Worm (Caenorhabditis elegans) whole organism, young adult: ENCODE results near the gene Y49F6B.2.

Experiments used
- B0019.2 ChIP-seq: fragments of 200-800 bp; sonication (Bioruptor generic); conservative IDR thresholded peaks from 2 replicates; pipeline ENCODE4 v1.3.6; 2022; ENCODE audit warnings: missing genetic modification reagents, missing genetic modification characterization, missing compliant biosample characterization
- B0261.1 ChIP-seq: sonication (generic microtip); optimal IDR thresholded peaks from 2 replicates; lab custom pipeline; 2016; ENCODE audit warnings: mild to moderate bottlenecking, missing genetic modification characterization, moderate library complexity, missing compliant biosample characterization
- C06A6.2 ChIP-seq: fragments of 200-800 bp; sonication (Bioruptor generic); conservative IDR thresholded peaks from 2 replicates; pipeline ENCODE4 v1.3.6; 2022; ENCODE audit warnings: missing genetic modification characterization, missing compliant biosample characterization
- F37B4.10 ChIP-seq: fragments of 200-800 bp; sonication (Bioruptor generic); IDR thresholded peaks from 2 replicates; pipeline ENCODE4 v1.3.6; 2022; ENCODE audit warnings: missing genetic modification characterization, missing compliant biosample characterization
- F39B2.1 ChIP-seq: fragments of 200-800 bp; sonication (Bioruptor generic); IDR thresholded peaks from 2 replicates; pipeline ENCODE4 v1.3.6; 2022; ENCODE audit warnings: missing genetic modification reagents, missing genetic modification characterization, missing compliant biosample characterization
- F49E8.2 ChIP-seq: sonication (generic microtip); optimal IDR thresholded peaks from 3 replicates; lab custom pipeline; 2017; ENCODE audit warnings: missing genetic modification characterization, mild to moderate bottlenecking, missing compliant biosample characterization, antibody characterized with exemption, moderate library complexity; ENCODE audit not compliant: insufficient read depth
- F52B5.7 ChIP-seq: sonication (generic microtip); optimal IDR thresholded peaks from 2 replicates; lab custom pipeline; 2016; ENCODE audit warnings: mild to moderate bottlenecking, missing genetic modification characterization, missing compliant biosample characterization
- F57C9.4 ChIP-seq: sonication (generic microtip); optimal IDR thresholded peaks from 2 replicates; lab custom pipeline; 2017; ENCODE audit warnings: mild to moderate bottlenecking, missing genetic modification characterization, missing compliant biosample characterization
- T07F8.4 ChIP-seq: sonication (generic microtip); optimal IDR thresholded peaks from 2 replicates; lab custom pipeline; 2016; ENCODE audit warnings: mild to moderate bottlenecking, missing genetic modification characterization, moderate library complexity, missing compliant biosample characterization
- Y56A3A.18 ChIP-seq: fragments of 200-800 bp; sonication (Bioruptor generic); IDR thresholded peaks from 2 replicates; pipeline ENCODE4 v1.3.6; 2022; ENCODE audit warnings: missing genetic modification reagents, missing genetic modification characterization, missing compliant biosample characterization
- ZK185.1 ChIP-seq: sonication (generic microtip); optimal IDR thresholded peaks from 2 replicates; lab custom pipeline; 2016; ENCODE audit warnings: mild to moderate bottlenecking, missing genetic modification characterization, missing compliant biosample characterization; ENCODE audit not compliant: poor library complexity, severe bottlenecking
- aptf-3 ChIP-seq: fragments of 200-800 bp; sonication (Bioruptor generic); IDR thresholded peaks from 2 replicates; pipeline ENCODE4 v1.3.6; 2022; ENCODE audit warnings: missing genetic modification characterization, missing compliant biosample characterization
- ceh-27 ChIP-seq: fragments of 200-800 bp; sonication (Bioruptor generic); optimal IDR thresholded peaks from 2 replicates; lab custom pipeline; 2018; ENCODE audit warnings: mild to moderate bottlenecking, missing genetic modification characterization, moderate library complexity, missing compliant biosample characterization
- dpff-1 ChIP-seq: sonication (generic microtip); optimal IDR thresholded peaks from 2 replicates; lab custom pipeline; 2017; ENCODE audit warnings: mild to moderate bottlenecking, missing genetic modification characterization, missing compliant biosample characterization
- dpl-1 ChIP-seq: fragments of 150-350 bp; optimal IDR thresholded peaks from 2 replicates; lab custom pipeline; 2014; ENCODE audit warnings: missing biosample characterization, missing genetic modification reagents, missing genetic modification characterization
- efl-1 ChIP-seq: fragments of 150-350 bp; optimal IDR thresholded peaks from 2 replicates; lab custom pipeline; 2014; ENCODE audit warnings: missing biosample characterization, missing genetic modification reagents, missing genetic modification characterization
- egl-18 ChIP-seq: fragments of 200-800 bp; sonication (Bioruptor generic); IDR thresholded peaks from 2 replicates; pipeline ENCODE4 v1.3.6; 2022; ENCODE audit warnings: missing genetic modification reagents, missing genetic modification characterization, missing compliant biosample characterization
- gei-17 ChIP-seq: fragments of 200-800 bp; sonication (Bioruptor generic); optimal IDR thresholded peaks from 2 replicates; lab custom pipeline; 2018; ENCODE audit warnings: mild to moderate bottlenecking, missing genetic modification characterization, missing compliant biosample characterization
- hlh-12 ChIP-seq: sonication (generic microtip); optimal IDR thresholded peaks from 2 replicates; lab custom pipeline; 2016; ENCODE audit warnings: missing genetic modification characterization, missing compliant biosample characterization
- hsf-1 ChIP-seq: fragments of 200-800 bp; sonication (Bioruptor generic); IDR thresholded peaks from 2 replicates; pipeline ENCODE4 v1.3.6; 2022; ENCODE audit warnings: missing genetic modification reagents, missing genetic modification characterization, missing compliant biosample characterization
- lag-1 ChIP-seq: fragments of 200-800 bp; sonication (Bioruptor generic); IDR thresholded peaks from 2 replicates; pipeline ENCODE4 v1.3.6; 2022; ENCODE audit warnings: missing genetic modification reagents, missing genetic modification characterization, missing compliant biosample characterization
- lin-54 ChIP-seq: fragments of 200-800 bp; sonication (Bioruptor generic); optimal IDR thresholded peaks from 2 replicates; lab custom pipeline; 2018; ENCODE audit warnings: mild to moderate bottlenecking, missing genetic modification characterization, missing compliant biosample characterization
- lir-1 ChIP-seq: fragments of 200-800 bp; sonication (Bioruptor generic); conservative IDR thresholded peaks from 2 replicates; pipeline ENCODE4 v1.3.6; 2022; ENCODE audit warnings: missing genetic modification reagents, missing genetic modification characterization, missing compliant biosample characterization
- madf-6 ChIP-seq: fragments of 200-800 bp; sonication (Bioruptor generic); IDR thresholded peaks from 2 replicates; pipeline ENCODE4 v1.3.6; 2022; ENCODE audit warnings: missing genetic modification reagents, missing genetic modification characterization, missing compliant biosample characterization
- mel-28 ChIP-seq: sonication (generic microtip); optimal IDR thresholded peaks from 2 replicates; lab custom pipeline; 2016; ENCODE audit warnings: borderline replicate concordance, mild to moderate bottlenecking, missing genetic modification characterization, missing compliant biosample characterization
- nfyb-1 ChIP-seq: fragments of 200-800 bp; sonication (Bioruptor generic); IDR thresholded peaks from 2 replicates; pipeline ENCODE4 v1.3.6; 2022; ENCODE audit warnings: missing genetic modification reagents, missing genetic modification characterization, missing compliant biosample characterization
- nhr-120 ChIP-seq: fragments of 200-800 bp; sonication (Bioruptor generic); IDR thresholded peaks from 2 replicates; pipeline ENCODE4 v1.3.6; 2022; ENCODE audit warnings: missing genetic modification characterization, missing compliant biosample characterization
- repo-1 ChIP-seq: sonication (generic microtip); optimal IDR thresholded peaks from 2 replicates; lab custom pipeline; 2017; ENCODE audit warnings: mild to moderate bottlenecking, missing genetic modification characterization, missing compliant biosample characterization
- sea-2 ChIP-seq: fragments of 200-800 bp; sonication (Bioruptor generic); IDR thresholded peaks from 2 replicates; pipeline ENCODE4 v1.3.6; 2022; ENCODE audit warnings: missing genetic modification characterization, missing compliant biosample characterization
- tbp1 ChIP-seq: fragments of 200-800 bp; sonication (Bioruptor generic); optimal IDR thresholded peaks from 2 replicates; lab custom pipeline; 2018; ENCODE audit warnings: mild to moderate bottlenecking, missing genetic modification characterization, missing compliant biosample characterization
- unc-130 ChIP-seq: sonication (generic microtip); optimal IDR thresholded peaks from 2 replicates; lab custom pipeline; 2016; ENCODE audit warnings: missing genetic modification reagents, missing genetic modification characterization, missing compliant biosample characterization
- zfh-2 ChIP-seq: fragments of 200-800 bp; sonication (Bioruptor generic); conservative IDR thresholded peaks from 2 replicates; pipeline ENCODE4 v1.3.6; 2022; ENCODE audit warnings: missing genetic modification reagents, missing genetic modification characterization, missing compliant biosample characterization
- ztf-18 ChIP-seq: sonication (generic microtip); optimal IDR thresholded peaks from 2 replicates; lab custom pipeline; 2016; ENCODE audit warnings: missing genotype, mild to moderate bottlenecking, missing genetic modification characterization, missing compliant biosample characterization
- ztf-26 ChIP-seq: sonication (generic microtip); optimal IDR thresholded peaks from 2 replicates; lab custom pipeline; 2017; ENCODE audit warnings: missing genetic modification characterization, missing compliant biosample characterization
- ztf-3 ChIP-seq: fragments of 200-800 bp; sonication (Bioruptor generic); optimal IDR thresholded peaks from 2 replicates; lab custom pipeline; 2018; ENCODE audit warnings: mild to moderate bottlenecking, missing genetic modification characterization, missing compliant biosample characterization
- ztf-6 ChIP-seq: fragments of 200-800 bp; sonication (Bioruptor generic); IDR thresholded peaks from 2 replicates; pipeline ENCODE4 v1.3.6; 2022; ENCODE audit warnings: missing genetic modification reagents, missing genetic modification characterization, missing compliant biosample characterization

Y49F6B.2 gene

ce11 chrII:3453521-3453920 lies 49.2 kb upstream of the Y49F6B.2 start, which contains the start of gene C16C8.11 (continued):
- no peak for TF ChIP-seq ZK185.1 (tag; lab: Kevin White, UChicago)

- TF ChIP-seq tbp1 (GFP tag; lab: Kevin White, UChicago), result no peak
- no peak for TF ChIP-seq dpff-1 (tag; lab: Kevin White, UChicago)
- no peak for TF ChIP-seq T07F8.4 (tag; lab: Kevin White, UChicago)
- TF ChIP-seq B0019.2 (GFP tag; lab: Robert Waterston, UW), result no peak
- no peak for TF ChIP-seq hlh-12 (tag; lab: Kevin White, UChicago)
- TF ChIP-seq madf-6, result no peak
Measured at ce11 chrII:3458209-3458608, 44.6 kb upstream of the Y49F6B.2 start, which contains the start of the genes C16C8.26 and C16C8.19. C16C8.26 (minus strand) TSS chrII:3458309. C16C8.19 (plus strand) TSS chrII:3458487.

- no peak for TF ChIP-seq F49E8.2 (tag; lab: Kevin White, UChicago)
- TF ChIP-seq gei-17, result no peak
- TF ChIP-seq efl-1 (GFP tag; lab: Kevin White, UChicago), result no peak
- TF ChIP-seq F52B5.7 (tag; lab: Kevin White, UChicago), result no peak
- TF ChIP-seq egl-18 (GFP tag; lab: Robert Waterston, UW), result no peak
- TF ChIP-seq nfyb-1, result no peak
- no peak for TF ChIP-seq aptf-3 (GFP tag; lab: Robert Waterston, UW)
- no peak for TF ChIP-seq C06A6.2 (GFP tag; lab: Robert Waterston, UW)
- no peak for TF ChIP-seq F39B2.1 (GFP tag; lab: Robert Waterston, UW)
- no peak for TF ChIP-seq lir-1 (GFP tag; lab: Robert Waterston, UW)
- no peak for TF ChIP-seq dpl-1 (GFP tag; lab: Kevin White, UChicago)
- no peak for TF ChIP-seq ztf-18 (tag; lab: Kevin White, UChicago)
- TF ChIP-seq unc-130, result no peak
- no peak for TF ChIP-seq Y56A3A.18 (GFP tag; lab: Robert Waterston, UW)
- TF ChIP-seq nhr-120 (GFP tag; lab: Robert Waterston, UW), result no peak
- no peak for TF ChIP-seq ztf-26 (tag; lab: Kevin White, UChicago)
- no peak for TF ChIP-seq hsf-1
- TF ChIP-seq F57C9.4 (tag; lab: Kevin White, UChicago), result no peak
Measured at ce11 chrII:3459199-3459598, 43.6 kb upstream of the Y49F6B.2 start.

- no peak for TF ChIP-seq mel-28
- TF ChIP-seq C06A6.2 (GFP tag; lab: Robert Waterston, UW), result no peak
- no peak for TF ChIP-seq dpff-1 (tag; lab: Kevin White, UChicago)
- no peak for TF ChIP-seq ztf-3
- TF ChIP-seq lin-54 (GFP tag; lab: Kevin White, UChicago), result no peak
- no peak for TF ChIP-seq F37B4.10 (GFP tag; lab: Robert Waterston, UW)
- no peak for TF ChIP-seq lag-1 (GFP tag; lab: Robert Waterston, UW)
- TF ChIP-seq repo-1, result no peak
- no peak for TF ChIP-seq zfh-2
- no peak for TF ChIP-seq B0261.1 (tag; lab: Kevin White, UChicago)
- TF ChIP-seq hsf-1, result no peak
- TF ChIP-seq ztf-6, result no peak
- TF ChIP-seq ceh-27 (GFP tag; lab: Kevin White, UChicago), result no peak
- TF ChIP-seq efl-1 (GFP tag; lab: Kevin White, UChicago), result no peak
- no peak for TF ChIP-seq gei-17
- TF ChIP-seq nfyb-1, result no peak
- no peak for TF ChIP-seq sea-2 (GFP tag; lab: Robert Waterston, UW)
- TF ChIP-seq, all 124 proteins: peak for 0
Measured at ce11 chrII:3460048-3460447, 42.7 kb upstream of the Y49F6B.2 start, which contains the start of gene C16C8.7. C16C8.7 (minus strand) TSS chrII:3460148.
